Worm (Caenorhabditis elegans) whole organism, L3 larva: Measurements from ENCODE around the gene gst-9.

Source experiments
- ceh-82 ChIP-seq: fragments of 150-350 bp; optimal IDR thresholded peaks from 2 replicates; lab custom pipeline; 2014; ENCODE audit warnings: missing biosample characterization, missing genetic modification characterization
- elt-1 ChIP-seq: fragments of 150-350 bp; optimal IDR thresholded peaks from 2 replicates; lab custom pipeline; 2014; ENCODE audit warnings: missing biosample characterization, missing genetic modification characterization
- lin-15B ChIP-seq: fragments of 150-350 bp; optimal IDR thresholded peaks from 2 replicates; lab custom pipeline; 2014; ENCODE audit warnings: missing biosample characterization, missing genetic modification characterization
- pha-4 ChIP-seq: fragments of 150-350 bp; optimal IDR thresholded peaks from 2 replicates; lab custom pipeline; 2014; ENCODE audit warnings: missing biosample characterization, missing genetic modification reagents, missing genetic modification characterization

- no peak for TF ChIP-seq ceh-82
- TF ChIP-seq pha-4 (tag; lab: Kevin White, UChicago) = no peak
- no peak for TF ChIP-seq lin-15B (tag; lab: Kevin White, UChicago)
- TF ChIP-seq elt-1 = no peak
Measured at ce11 chrII:4937743-4938142, 46.4 kb downstream of the gst-9 start, which contains the start of gene ZK546.4.
